Fruit fly (Drosophila melanogaster): ENCODE measurements around the gene CG33688.
A peak's percentile ranks its signal among the peaks of the same experiment; 100 is the strongest.

Gene CG33688

DNA sequence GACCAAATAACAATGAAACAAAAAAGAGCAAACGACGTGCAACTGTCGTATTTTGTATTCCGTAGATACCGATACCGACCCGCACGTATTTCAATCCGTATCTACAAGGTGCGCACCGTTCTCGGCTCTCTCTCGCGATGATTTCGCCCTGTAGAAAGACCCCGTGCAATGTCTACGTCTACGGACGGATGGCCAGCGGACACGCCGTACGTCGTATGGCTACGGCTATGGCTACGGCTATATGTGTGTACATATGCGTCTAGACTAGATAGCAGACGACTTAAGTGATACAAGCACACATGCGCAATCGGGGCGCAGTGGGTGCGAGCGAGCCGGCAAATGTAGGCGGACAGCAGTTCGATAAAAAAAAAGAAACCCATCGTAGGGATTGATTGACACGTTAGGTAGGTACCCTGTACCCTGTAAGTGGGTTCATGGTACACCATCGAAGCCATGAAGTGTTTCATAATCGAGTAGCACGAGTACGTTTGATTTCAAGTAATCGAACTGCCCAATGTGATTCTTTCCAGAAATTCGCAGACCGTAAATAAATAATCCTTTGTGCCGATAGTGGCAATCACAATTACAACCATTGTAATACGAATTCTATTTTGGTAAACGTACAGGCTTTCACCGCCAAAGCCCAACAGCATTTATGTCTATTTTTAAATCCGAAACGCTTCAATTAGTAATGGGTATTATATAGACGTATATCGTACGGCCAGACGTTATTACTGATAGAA, 49.4 kb upstream of the CG33688 start (continued):
- TF ChIP-seq ewg (GFP tag; optimal IDR thresholded peaks at IDR 0.05) = no peak
- TF ChIP-seq CG9727 (GFP tag; optimal IDR thresholded peaks at IDR 0.05) = peak; percentile 29
- peak; percentile 16 for TF ChIP-seq Bteb2 (GFP tag; optimal IDR thresholded peaks at IDR 0.05)
- TF ChIP-seq fd3F (GFP tag; optimal IDR thresholded peaks at IDR 0.05) = no peak
- no peak for TF ChIP-seq Scr (GFP tag; IDR thresholded peaks at IDR 0.05; ENCODE audit: partially characterized antibody)
- peak; percentile 17 for TF ChIP-seq PHDP (tag; optimal IDR thresholded peaks at IDR 0.05)
- TF ChIP-seq Usf (GFP tag; optimal IDR thresholded peaks at IDR 0.05) = no peak
- TF ChIP-seq CG10431 (GFP tag; optimal IDR thresholded peaks at IDR 0.05) = no peak
- no peak for TF ChIP-seq odd (GFP tag; optimal IDR thresholded peaks at IDR 0.05)
- TF ChIP-seq CG15011 (GFP tag; optimal IDR thresholded peaks at IDR 0.05) = peak; percentile 22
- TF ChIP-seq CG12942 (GFP tag; optimal IDR thresholded peaks at IDR 0.05) = no peak
- no peak for TF ChIP-seq HLH4C (GFP tag; IDR thresholded peaks at IDR 0.05; ENCODE audit: partially characterized antibody)
- peak; percentile 37; the same call in 1 of the 2 replicates for TF ChIP-seq CG31224 (GFP tag; IDR thresholded peaks at IDR 0.05)
- TF ChIP-seq sima (GFP tag; optimal IDR thresholded peaks at IDR 0.05) = no peak
- TF ChIP-seq CG6813 (GFP tag; optimal IDR thresholded peaks at IDR 0.05) = no peak
- peak; percentile 20 to 29 for TF ChIP-seq chif (GFP tag; optimal IDR thresholded peaks at IDR 0.05)
- no peak for TF ChIP-seq Dip2 (GFP tag; IDR thresholded peaks at IDR 0.05)
- TF ChIP-seq usp (GFP tag; optimal IDR thresholded peaks at IDR 0.05) = no peak
- TF ChIP-seq Rfx (GFP tag; IDR thresholded peaks at IDR 0.05) = peak; percentile 48; the same call in 1 of the 2 replicates
- no peak for TF ChIP-seq CG13624 (GFP tag; optimal IDR thresholded peaks at IDR 0.05)
- peak; percentile 34; the same call in 1 of the 3 replicates for TF ChIP-seq CG11560 (tag; IDR thresholded peaks at IDR 0.05)
- no peak for TF ChIP-seq Dref (GFP tag; IDR thresholded peaks at IDR 0.05)
- TF ChIP-seq CG12299 (tag; optimal IDR thresholded peaks at IDR 0.05) = no peak
- TF ChIP-seq Vsx1 (GFP tag; optimal IDR thresholded peaks at IDR 0.05) = no peak
- TF ChIP-seq CG18599 (GFP tag; optimal IDR thresholded peaks at IDR 0.05) = no peak
- no peak for TF ChIP-seq CG15601 (tag; optimal IDR thresholded peaks at IDR 0.05)
- no peak for TF ChIP-seq NfI (GFP tag; optimal IDR thresholded peaks at IDR 0.05)
- peak; percentile 5; the same call in 1 of the 2 replicates for TF ChIP-seq Adf1 (GFP tag; IDR thresholded peaks at IDR 0.05)
- no peak for TF ChIP-seq CG16815 (GFP tag; optimal IDR thresholded peaks at IDR 0.05)
- TF ChIP-seq Atf3 (GFP tag; optimal IDR thresholded peaks at IDR 0.05) = no peak
- no peak for TF ChIP-seq tup (GFP tag; optimal IDR thresholded peaks at IDR 0.05)
- no peak for TF ChIP-seq Ssrp (tag; optimal IDR thresholded peaks at IDR 0.05)
- no peak for TF ChIP-seq oc (tag; optimal IDR thresholded peaks at IDR 0.05)
- TF ChIP-seq wor (GFP tag; IDR thresholded peaks at IDR 0.05) = no peak
- TF ChIP-seq CG1832 (GFP tag; optimal IDR thresholded peaks at IDR 0.05) = peak; percentile 36
- TF ChIP-seq al (GFP tag; IDR thresholded peaks at IDR 0.05) = no peak
- TF ChIP-seq CG30020 (tag; optimal IDR thresholded peaks at IDR 0.05) = no peak
- no peak for TF ChIP-seq CG4707 (GFP tag; optimal IDR thresholded peaks at IDR 0.05)
- no peak for TF ChIP-seq Nf-YA (GFP tag; IDR thresholded peaks at IDR 0.05)
- no peak for TF ChIP-seq CG12769 (tag; optimal IDR thresholded peaks at IDR 0.05)
- TF ChIP-seq unpg (GFP tag; optimal IDR thresholded peaks at IDR 0.05) = no peak
- TF ChIP-seq H2.0 (GFP tag; IDR thresholded peaks at IDR 0.05) = no peak
- TF ChIP-seq CG17829 (tag; optimal IDR thresholded peaks at IDR 0.05) = no peak
- no peak for TF ChIP-seq CG33557 (GFP tag; optimal IDR thresholded peaks at IDR 0.05)
- TF ChIP-seq cg (GFP tag; optimal IDR thresholded peaks at IDR 0.05) = peak; percentile 35
- no peak for TF ChIP-seq CG5180 (GFP tag; optimal IDR thresholded peaks at IDR 0.05)
- no peak; the same call in 1 of the 2 replicates for TF ChIP-seq CG9932 (GFP tag; IDR thresholded peaks at IDR 0.05)
- no peak for TF ChIP-seq CG18011 (GFP tag; optimal IDR thresholded peaks at IDR 0.05)
- no peak for TF ChIP-seq Mes4 (GFP tag; optimal IDR thresholded peaks at IDR 0.05)

Data from whole organism, embryonic.